Fruit fly (Drosophila melanogaster) whole organism, prepupa: ENCODE measurements around the gene REPTOR.

ENCODE experiments used
- CG9139 ChIP-seq: fragments of 200-800 bp; sonication (Bioruptor generic); optimal IDR thresholded peaks from 3 replicates; lab custom pipeline; 2017; ENCODE audit warnings: missing biosample characterization, mild to moderate bottlenecking, missing genetic modification characterization
- Hr39 ChIP-seq: fragments of 200-800 bp; sonication (Bioruptor generic); optimal IDR thresholded peaks from 2 replicates; lab custom pipeline; 2016; ENCODE audit warnings: missing biosample characterization, missing genetic modification characterization
- Sox15 ChIP-seq: fragments of 200-800 bp; sonication (Bioruptor generic); optimal IDR thresholded peaks from 3 replicates; lab custom pipeline; 2016; ENCODE audit warnings: missing biosample characterization, missing genetic modification characterization
- cyc ChIP-seq: fragments of 200-800 bp; sonication (Bioruptor generic); optimal IDR thresholded peaks from 3 replicates; lab custom pipeline; 2016; ENCODE audit warnings: missing biosample characterization, missing genetic modification characterization
- esn ChIP-seq: fragments of 200-800 bp; sonication (Bioruptor generic); optimal IDR thresholded peaks from 2 replicates; lab custom pipeline; 2016; ENCODE audit warnings: missing biosample characterization, mild to moderate bottlenecking, missing genetic modification characterization, moderate library complexity
- fd59A ChIP-seq: fragments of 200-800 bp; sonication (Bioruptor generic); optimal IDR thresholded peaks from 2 replicates; lab custom pipeline; 2017; ENCODE audit warnings: missing biosample characterization, mild to moderate bottlenecking, missing genetic modification characterization, missing genetic modification reagents
- fkh ChIP-seq: fragments of 200-800 bp; sonication (Bioruptor generic); optimal IDR thresholded peaks from 3 replicates; lab custom pipeline; 2017; ENCODE audit warnings: missing biosample characterization, mild to moderate bottlenecking, missing genetic modification characterization, moderate library complexity
- net ChIP-seq: fragments of 200-800 bp; sonication (Bioruptor generic); optimal IDR thresholded peaks from 3 replicates; lab custom pipeline; 2016; ENCODE audit warnings: missing biosample characterization, missing genetic modification characterization

DNA sequence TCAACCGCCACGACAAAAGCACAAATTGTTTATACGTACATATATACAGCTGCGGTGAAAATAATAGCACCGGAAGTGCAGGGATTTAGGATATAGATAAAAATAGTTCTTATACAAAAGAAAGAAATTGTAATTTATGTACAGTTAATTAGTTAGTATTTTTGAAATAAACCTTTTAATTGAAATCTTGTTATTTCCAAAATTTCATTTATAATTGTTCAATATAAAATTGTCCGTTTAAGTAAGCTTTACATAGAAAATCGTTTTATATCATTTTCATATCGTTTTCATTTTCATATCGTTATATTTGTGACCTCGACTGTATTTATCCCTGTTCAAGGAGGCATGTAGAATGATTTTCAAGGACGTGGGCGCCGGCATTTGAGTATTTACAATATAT, 8.5 kb downstream of the REPTOR start:
- TF ChIP-seq fkh (no peak), Sox15 (no peak), cyc (GFP tag; lab: Kevin White, UChicago) (peak; percentile 9), net (GFP tag; lab: Kevin White, UChicago) (no peak), esn (GFP tag; lab: Kevin White, UChicago) (peak; percentile 61), Hr39 (GFP tag; lab: Kevin White, UChicago) (no peak), CG9139 (GFP tag; lab: Kevin White, UChicago) (no peak), fd59A (GFP tag; lab: Kevin White, UChicago) (peak; percentile 4)
